Fruit fly (Drosophila melanogaster): Measurements from ENCODE around the gene CG32119.

Gene CG32119

DNA sequence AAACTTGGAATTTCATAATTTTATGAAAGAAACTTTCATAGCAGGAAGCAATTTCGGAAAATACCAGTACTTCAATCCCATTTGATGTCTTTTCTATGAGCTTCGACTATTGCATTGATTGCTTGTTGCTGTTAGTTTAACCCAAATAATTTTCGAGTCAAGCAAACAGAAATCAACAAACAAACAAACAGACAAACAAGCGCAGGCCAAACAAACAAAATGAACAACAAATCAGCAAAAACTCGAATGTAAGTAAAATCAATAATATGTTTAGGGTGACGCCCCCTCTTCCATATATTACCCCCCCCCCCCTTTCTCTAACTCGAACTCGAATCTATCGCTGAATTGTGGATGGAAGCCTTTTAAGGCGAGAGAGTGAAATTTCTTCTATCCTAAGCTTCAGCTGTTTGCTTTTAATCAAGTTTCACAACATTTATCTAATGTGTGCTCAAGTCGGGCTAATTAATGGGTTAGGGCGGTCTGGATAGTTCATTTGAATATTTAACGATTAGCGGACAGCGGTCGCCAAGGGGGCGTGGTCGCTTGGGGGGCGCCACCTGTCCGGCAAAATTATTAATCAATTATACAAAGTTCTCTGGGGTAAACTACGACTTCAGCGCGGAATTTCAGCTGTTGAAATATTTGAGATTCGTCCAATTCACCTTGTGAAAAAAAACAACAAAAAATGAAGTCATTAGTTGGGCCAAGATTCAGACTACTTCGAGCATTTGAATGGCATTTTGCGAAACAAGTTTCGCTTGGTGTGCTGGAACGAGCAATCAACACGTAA is 12.8 kb downstream of the CG32119 start (continued):
- peak; percentile 76 for TF ChIP-seq Lhr (GFP tag; optimal IDR thresholded peaks at IDR 0.05)
- TF ChIP-seq bcd (GFP tag; optimal IDR thresholded peaks at IDR 0.05), result peak; percentile 73
- peak; percentile 43 for TF ChIP-seq CG12104 (GFP tag; optimal IDR thresholded peaks at IDR 0.05)
- TF ChIP-seq CG11696 (GFP tag; IDR thresholded peaks at IDR 0.05), result peak; percentile 17; the same call in 1 of the 2 replicates
- no peak for TF ChIP-seq ro (GFP tag; IDR thresholded peaks at IDR 0.05)
- TF ChIP-seq CG3065 (GFP tag; optimal IDR thresholded peaks at IDR 0.05), result peak; percentile 52
- peak; percentile 67; the same call in 2 of the 3 replicates for TF ChIP-seq so (GFP tag; IDR thresholded peaks at IDR 0.05)
- no peak for TF ChIP-seq Hey (tag; optimal IDR thresholded peaks at IDR 0.05)
- TF ChIP-seq TFAM (GFP tag; optimal IDR thresholded peaks at IDR 0.05), result peak; percentile 79
- peak; percentile 91 for TF ChIP-seq CG3407 (GFP tag; optimal IDR thresholded peaks at IDR 0.05)
- peak; percentile 64 for TF ChIP-seq Sry-β (GFP tag; optimal IDR thresholded peaks at IDR 0.05)
- TF ChIP-seq jing (GFP tag; optimal IDR thresholded peaks at IDR 0.05), result peak; percentile 55
- TF ChIP-seq CG6654 (GFP tag; optimal IDR thresholded peaks at IDR 0.05), result peak; percentile 57
- TF ChIP-seq dimm (GFP tag; IDR thresholded peaks at IDR 0.05), result no peak
- peak; percentile 16; the same call in 1 of the 2 replicates for TF ChIP-seq E2f1 (GFP tag; IDR thresholded peaks at IDR 0.05)
- TF ChIP-seq fru (optimal IDR thresholded peaks at IDR 0.05), result no peak
- peak; percentile 85 for TF ChIP-seq CG8359 (GFP tag; optimal IDR thresholded peaks at IDR 0.05; ENCODE audit: borderline replicate concordance)
- TF ChIP-seq CG7745 (tag; optimal IDR thresholded peaks at IDR 0.05), result peak; percentile 48
- TF ChIP-seq Pdp1 (GFP tag; optimal IDR thresholded peaks at IDR 0.05), result peak; percentile 28 to 65
- TF ChIP-seq HLH4C (GFP tag; IDR thresholded peaks at IDR 0.05; ENCODE audit: partially characterized antibody), result no peak
- TF ChIP-seq CG34376 (GFP tag; optimal IDR thresholded peaks at IDR 0.05), result no peak
- TF ChIP-seq sr (GFP tag; IDR thresholded peaks at IDR 0.05), result peak; percentile 78; the same call in 2 of the 3 replicates
- no peak for TF ChIP-seq CG15479 (GFP tag; optimal IDR thresholded peaks at IDR 0.05)
- peak; percentile 79 for TF ChIP-seq CG10654 (GFP tag; optimal IDR thresholded peaks at IDR 0.05)
- peak; percentile 94 for TF ChIP-seq CG6813 (GFP tag; optimal IDR thresholded peaks at IDR 0.05)
- peak; percentile 56 for TF ChIP-seq CG7839 (tag; optimal IDR thresholded peaks at IDR 0.05)
- TF ChIP-seq sc (optimal IDR thresholded peaks at IDR 0.05), result no peak
- TF ChIP-seq sc (GFP tag; optimal IDR thresholded peaks at IDR 0.05), result peak; percentile 88
- peak; percentile 63; the same call in 1 of the 2 replicates for TF ChIP-seq sens-2 (GFP tag; IDR thresholded peaks at IDR 0.05)
- TF ChIP-seq gro (GFP tag; optimal IDR thresholded peaks at IDR 0.05), result no peak
- TF ChIP-seq Hmr (GFP tag; optimal IDR thresholded peaks at IDR 0.05), result peak; percentile 6
- TF ChIP-seq ab (GFP tag; optimal IDR thresholded peaks at IDR 0.05), result no peak
- TF ChIP-seq amos (GFP tag; IDR thresholded peaks at IDR 0.05; ENCODE audit: partially characterized antibody), result no peak
- peak; percentile 62 for TF ChIP-seq CG12942 (GFP tag; optimal IDR thresholded peaks at IDR 0.05)
- TF ChIP-seq unpg (GFP tag; optimal IDR thresholded peaks at IDR 0.05), result peak; percentile 78
- TF ChIP-seq CG8290 (GFP tag; optimal IDR thresholded peaks at IDR 0.05), result peak; percentile 62
- TF ChIP-seq CG8290 (tag; optimal IDR thresholded peaks at IDR 0.05), result peak; percentile 52 to 63
- no peak for TF ChIP-seq Bgb (GFP tag; IDR thresholded peaks at IDR 0.05; ENCODE audit: partially characterized antibody)
- TF ChIP-seq Antp (GFP tag; optimal IDR thresholded peaks at IDR 0.05), result peak; percentile 34
- TF ChIP-seq Dad (GFP tag; optimal IDR thresholded peaks at IDR 0.05), result no peak
- TF ChIP-seq HLH54F (GFP tag; optimal IDR thresholded peaks at IDR 0.05), result no peak
- no peak; the same call in 1 of the 2 replicates for TF ChIP-seq CG14441 (GFP tag; IDR thresholded peaks at IDR 0.05)
- TF ChIP-seq gsb (GFP tag; IDR thresholded peaks at IDR 0.05), result no peak
- TF ChIP-seq CG14860 (GFP tag; IDR thresholded peaks at IDR 0.05; ENCODE audit: partially characterized antibody), result no peak
- no peak for TF ChIP-seq Aef1 (GFP tag; IDR thresholded peaks at IDR 0.05)
- peak; percentile 30 for TF ChIP-seq Sry-δ (GFP tag; optimal IDR thresholded peaks at IDR 0.05)
- no peak for TF ChIP-seq lov (optimal IDR thresholded peaks at IDR 0.05)
- TF ChIP-seq lov (GFP tag; IDR thresholded peaks at IDR 0.05), result 0 out of 3 replicates have a peak, but pooled peaks have one; percentile 72
- no peak for TF ChIP-seq Mrtf (GFP tag; IDR thresholded peaks at IDR 0.05)
- TF ChIP-seq bowl (GFP tag; IDR thresholded peaks at IDR 0.05), result 0 out of 2 replicates have a peak, but pooled peaks have one; percentile 31

All from whole organism, embryonic.